Fruit fly (Drosophila melanogaster) whole organism, embryonic: ENCODE results near the gene CG33939.
A peak's percentile ranks its signal among the peaks of the same experiment; 100 is the strongest.

Experiments
- Asciz ChIP-seq: fragments of 200-800 bp; sonication (Bioruptor generic); optimal IDR thresholded peaks from 2 replicates; lab custom pipeline; 2017; ENCODE audit warnings: missing biosample characterization, mild to moderate bottlenecking, missing genetic modification characterization, missing genetic modification reagents
- CG15011 ChIP-seq: fragments of 200-800 bp; sonication (Bioruptor generic); optimal IDR thresholded peaks from 3 replicates; lab custom pipeline; 2018; ENCODE audit warnings: missing biosample characterization, mild to moderate bottlenecking, missing genetic modification characterization
- CG16813 ChIP-seq: fragments of 200-800 bp; sonication (Bioruptor generic); IDR thresholded peaks from 3 replicates; pipeline ENCODE4 v1.3.6; 2022; ENCODE audit warnings: missing biosample characterization, missing genetic modification characterization; ENCODE audit not compliant: partially characterized antibody
- CG17385 ChIP-seq: fragments of 200-800 bp; sonication (Bioruptor generic); optimal IDR thresholded peaks from 3 replicates; lab custom pipeline; 2018; ENCODE audit warnings: missing biosample characterization, mild to moderate bottlenecking, missing genetic modification characterization
- CG18262 ChIP-seq: fragments of 200-800 bp; optimal IDR thresholded peaks from 3 replicates; lab custom pipeline; 2019; ENCODE audit warnings: missing biosample characterization, mild to moderate bottlenecking, missing genetic modification characterization, moderate library complexity
- CG2889 ChIP-seq: fragments of 200-800 bp; sonication (Bioruptor generic); IDR thresholded peaks from 3 replicates; pipeline ENCODE4 v1.3.6; 2022; ENCODE audit warnings: missing biosample characterization, missing genetic modification characterization
- CG5180 ChIP-seq: fragments of 200-800 bp; sonication (Bioruptor generic); optimal IDR thresholded peaks from 3 replicates; lab custom pipeline; 2017; ENCODE audit warnings: missing biosample characterization, missing genetic modification characterization, mild to moderate bottlenecking, moderate library complexity, missing genetic modification reagents
- CG6254 ChIP-seq: fragments of 200-800 bp; sonication (Bioruptor generic); optimal IDR thresholded peaks from 3 replicates; lab custom pipeline; 2017; ENCODE audit warnings: mild to moderate bottlenecking, missing biosample characterization, missing genetic modification reagents, missing genetic modification characterization
- CG6689 ChIP-seq: fragments of 200-800 bp; sonication (Bioruptor generic); IDR thresholded peaks from 2 replicates; pipeline ENCODE4 v1.3.6; 2022; ENCODE audit warnings: missing biosample characterization, missing genetic modification characterization
- CG8290 ChIP-seq, 3 experiments: fragments of 200-800 bp; sonication (Bioruptor generic); optimal IDR thresholded peaks; 2 replicates each; lab custom pipeline; 2016 to 2019; ENCODE audit warnings: missing biosample characterization in 3 of 3, missing genetic modification characterization in 3 of 3, mild to moderate bottlenecking in 2 of 3, moderate library complexity in 1 of 3
- CG9609 ChIP-seq: fragments of 200-800 bp; sonication (Bioruptor generic); optimal IDR thresholded peaks from 3 replicates; lab custom pipeline; 2016; ENCODE audit warnings: missing biosample characterization, missing genetic modification characterization
- CG9817 ChIP-seq: fragments of 200-800 bp; sonication (Bioruptor generic); optimal IDR thresholded peaks from 2 replicates; lab custom pipeline; 2018; ENCODE audit warnings: missing biosample characterization, mild to moderate bottlenecking, missing genetic modification characterization, moderate library complexity
- CG9932 ChIP-seq: fragments of 200-800 bp; sonication (Bioruptor generic); IDR thresholded peaks from 2 replicates; pipeline ENCODE4 v1.3.6; 2022; ENCODE audit warnings: missing biosample characterization, missing genetic modification characterization
- Camta ChIP-seq: fragments of 200-800 bp; sonication (Bioruptor generic); optimal IDR thresholded peaks from 2 replicates; lab custom pipeline; 2016; ENCODE audit warnings: missing biosample characterization, missing genetic modification characterization
- D19A ChIP-seq: fragments of 200-800 bp; optimal IDR thresholded peaks from 3 replicates; lab custom pipeline; 2019; ENCODE audit warnings: missing biosample characterization, mild to moderate bottlenecking, missing genetic modification characterization, moderate library complexity
- Dip3 ChIP-seq: fragments of 200-800 bp; sonication (Bioruptor generic); optimal IDR thresholded peaks from 3 replicates; lab custom pipeline; 2016; ENCODE audit warnings: missing biosample characterization, missing genetic modification characterization
- Doc3 ChIP-seq: fragments of 200-800 bp; sonication (Bioruptor generic); IDR thresholded peaks from 3 replicates; pipeline ENCODE4 v1.3.6; 2022; ENCODE audit warnings: missing biosample characterization, missing genetic modification characterization; ENCODE audit not compliant: partially characterized antibody
- Fer2 ChIP-seq: fragments of 200-800 bp; sonication (Bioruptor generic); optimal IDR thresholded peaks from 2 replicates; lab custom pipeline; 2018; ENCODE audit warnings: missing biosample characterization, mild to moderate bottlenecking, missing genetic modification characterization, moderate library complexity
- Gug ChIP-seq: fragments of 200-800 bp; sonication (Bioruptor generic); IDR thresholded peaks from 4 replicates; pipeline ENCODE4 v1.3.6; 2022; ENCODE audit warnings: missing biosample characterization, missing genetic modification characterization
- H2.0 ChIP-seq: fragments of 200-800 bp; sonication (Bioruptor generic); IDR thresholded peaks from 2 replicates; pipeline ENCODE4 v1.3.6; 2022; ENCODE audit warnings: missing biosample characterization, missing genetic modification characterization
- Hand ChIP-seq: fragments of 200-800 bp; sonication (Bioruptor generic); optimal IDR thresholded peaks from 2 replicates; lab custom pipeline; 2017; ENCODE audit warnings: mild to moderate bottlenecking, missing biosample characterization, missing genetic modification reagents, missing genetic modification characterization
- Hr3 ChIP-seq: fragments of 200-800 bp; sonication (Bioruptor generic); optimal IDR thresholded peaks from 3 replicates; lab custom pipeline; 2016; ENCODE audit warnings: missing biosample characterization, missing genetic modification characterization
- Lhr ChIP-seq: fragments of 200-800 bp; sonication (Bioruptor generic); optimal IDR thresholded peaks from 3 replicates; lab custom pipeline; 2017; ENCODE audit warnings: mild to moderate bottlenecking, missing biosample characterization, missing genetic modification reagents, missing genetic modification characterization
- Nf-YB ChIP-seq: fragments of 200-800 bp; sonication (Bioruptor generic); optimal IDR thresholded peaks from 3 replicates; lab custom pipeline; 2019; ENCODE audit warnings: missing biosample characterization, mild to moderate bottlenecking, missing genetic modification characterization, moderate library complexity
- Nf-YC ChIP-seq: fragments of 200-800 bp; optimal IDR thresholded peaks from 3 replicates; lab custom pipeline; 2019; ENCODE audit warnings: missing biosample characterization, mild to moderate bottlenecking, missing genetic modification characterization, moderate library complexity
- Opbp ChIP-seq: fragments of 200-800 bp; sonication (Bioruptor generic); IDR thresholded peaks from 3 replicates; pipeline ENCODE4 v1.3.6; 2022; ENCODE audit warnings: missing biosample characterization, missing genetic modification characterization; ENCODE audit not compliant: partially characterized antibody
- Sox100B ChIP-seq: fragments of 200-800 bp; sonication (Bioruptor generic); optimal IDR thresholded peaks from 3 replicates; lab custom pipeline; 2018; ENCODE audit warnings: missing biosample characterization, mild to moderate bottlenecking, missing genetic modification characterization
- Sox102F ChIP-seq: fragments of 200-800 bp; sonication (Bioruptor generic); optimal IDR thresholded peaks from 2 replicates; lab custom pipeline; 2018; ENCODE audit warnings: missing biosample characterization, mild to moderate bottlenecking, missing genetic modification characterization, moderate library complexity
- Xrp1 ChIP-seq: fragments of 200-800 bp; sonication (Bioruptor generic); IDR thresholded peaks from 2 replicates; pipeline ENCODE4 v1.3.6; 2022; ENCODE audit warnings: missing biosample characterization, missing genetic modification characterization
- bsh ChIP-seq, 2 experiments: fragments of 200-800 bp; sonication (Bioruptor generic); optimal IDR thresholded peaks; 2 replicates each; lab custom pipeline; 2017 to 2018; ENCODE audit warnings: mild to moderate bottlenecking in 2 of 2, missing biosample characterization in 2 of 2, missing genetic modification characterization in 2 of 2, moderate library complexity in 1 of 2
- ci ChIP-seq: fragments of 200-800 bp; sonication (Bioruptor generic); IDR thresholded peaks from 3 replicates; pipeline ENCODE4 v1.3.6; 2022; ENCODE audit warnings: missing biosample characterization, missing genetic modification characterization
- gcm2 ChIP-seq: fragments of 200-800 bp; sonication (Bioruptor generic); optimal IDR thresholded peaks from 2 replicates; lab custom pipeline; 2016; ENCODE audit warnings: missing biosample characterization, missing genetic modification characterization
- jing ChIP-seq: fragments of 200-800 bp; sonication (Bioruptor generic); optimal IDR thresholded peaks from 2 replicates; lab custom pipeline; 2018; ENCODE audit warnings: missing biosample characterization, mild to moderate bottlenecking, missing genetic modification characterization
- klu ChIP-seq: fragments of 200-800 bp; sonication (Bioruptor generic); IDR thresholded peaks from 2 replicates; pipeline ENCODE4 v1.3.6; 2022; ENCODE audit warnings: missing biosample characterization, missing genetic modification characterization
- nerfin-1 ChIP-seq: fragments of 200-800 bp; sonication (Bioruptor generic); optimal IDR thresholded peaks from 3 replicates; lab custom pipeline; 2019; ENCODE audit warnings: missing biosample characterization, mild to moderate bottlenecking, missing genetic modification characterization, moderate library complexity
- pzg ChIP-seq: fragments of 200-800 bp; sonication (Bioruptor generic); optimal IDR thresholded peaks from 3 replicates; lab custom pipeline; 2018; ENCODE audit warnings: missing biosample characterization, mild to moderate bottlenecking, missing genetic modification characterization, moderate library complexity
- row ChIP-seq: fragments of 200-800 bp; sonication (Bioruptor generic); IDR thresholded peaks from 3 replicates; pipeline ENCODE4 v1.3.6; 2022; ENCODE audit warnings: missing biosample characterization, missing genetic modification characterization
- run ChIP-seq: fragments of 200-800 bp; sonication (Bioruptor generic); optimal IDR thresholded peaks from 3 replicates; lab custom pipeline; 2018; ENCODE audit warnings: missing biosample characterization, mild to moderate bottlenecking, missing genetic modification characterization
- salm ChIP-seq: fragments of 200-800 bp; sonication (Bioruptor generic); optimal IDR thresholded peaks from 2 replicates; lab custom pipeline; 2018; ENCODE audit warnings: missing biosample characterization, mild to moderate bottlenecking, missing genetic modification characterization
- sens-2 ChIP-seq: fragments of 200-800 bp; sonication (Bioruptor generic); IDR thresholded peaks from 2 replicates; pipeline ENCODE4 v1.3.6; 2022; ENCODE audit warnings: missing biosample characterization, missing genetic modification characterization
- ssp ChIP-seq: fragments of 200-800 bp; sonication (Bioruptor generic); IDR thresholded peaks from 2 replicates; pipeline ENCODE4 v1.3.6; 2022; ENCODE audit warnings: missing biosample characterization, missing genetic modification characterization
- stc ChIP-seq: fragments of 200-800 bp; sonication (Bioruptor generic); IDR thresholded peaks from 2 replicates; pipeline ENCODE4 v1.3.6; 2022; ENCODE audit warnings: missing biosample characterization, missing genetic modification characterization
- stwl ChIP-seq: fragments of 200-800 bp; sonication (Bioruptor generic); optimal IDR thresholded peaks from 3 replicates; lab custom pipeline; 2018; ENCODE audit warnings: missing biosample characterization, mild to moderate bottlenecking, missing genetic modification characterization, moderate library complexity
- sug ChIP-seq: fragments of 200-800 bp; optimal IDR thresholded peaks from 2 replicates; lab custom pipeline; 2019; ENCODE audit warnings: missing biosample characterization, mild to moderate bottlenecking, missing genetic modification characterization, moderate library complexity
- tna ChIP-seq: fragments of 200-800 bp; sonication (Bioruptor generic); IDR thresholded peaks from 2 replicates; pipeline ENCODE4 v1.3.6; 2022; ENCODE audit warnings: missing biosample characterization, missing genetic modification characterization; ENCODE audit not compliant: partially characterized antibody
- twi ChIP-seq: fragments of 200-800 bp; optimal IDR thresholded peaks from 2 replicates; lab custom pipeline; 2019; ENCODE audit warnings: missing biosample characterization, mild to moderate bottlenecking, missing genetic modification characterization, moderate library complexity
- usp ChIP-seq: fragments of >200 bp; optimal IDR thresholded peaks from 2 replicates; lab custom pipeline; 2017; ENCODE audit warnings: missing biosample characterization, missing genetic modification characterization
- wek ChIP-seq: fragments of 200-800 bp; sonication (Bioruptor generic); optimal IDR thresholded peaks from 3 replicates; lab custom pipeline; 2018; ENCODE audit warnings: missing biosample characterization, mild to moderate bottlenecking, missing genetic modification characterization, moderate library complexity
- yki ChIP-seq: fragments of >200 bp; optimal IDR thresholded peaks from 3 replicates; lab custom pipeline; 2018

CG33939 gene

DNA sequence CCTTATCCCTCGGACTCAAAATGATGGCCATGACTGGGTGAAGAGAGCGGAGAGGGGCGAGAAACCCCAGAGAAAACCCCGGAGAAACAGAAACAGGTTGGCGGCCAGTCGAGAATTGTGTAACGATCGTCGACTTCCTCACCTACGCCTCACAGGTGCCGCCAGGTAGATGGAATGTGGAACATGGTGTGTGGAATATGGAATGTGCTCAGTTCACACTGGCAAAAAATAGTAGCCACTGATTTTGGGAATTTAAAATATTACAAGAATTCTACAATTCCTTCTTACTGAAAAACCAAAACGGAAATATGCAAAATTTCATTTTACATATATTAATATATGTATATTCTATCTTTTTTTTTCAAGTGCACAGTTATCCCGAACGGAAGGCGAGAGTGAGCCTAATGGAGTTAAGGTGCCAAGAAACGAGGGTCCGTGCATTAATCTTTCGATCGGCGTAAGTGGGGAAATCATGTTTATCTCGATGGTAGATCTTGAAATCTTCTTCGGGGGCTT is 18.7 kb downstream of the CG33939 start (continued):
- TF ChIP-seq ssp: peak; percentile 66
- TF ChIP-seq Xrp1 (GFP tag; lab: Robert Waterston, UW): peak; percentile 95
- peak; percentile 4 for TF ChIP-seq Hand (GFP tag; lab: Kevin White, UChicago)
- peak; percentile 63 for TF ChIP-seq CG5180 (GFP tag; lab: Kevin White, UChicago)
- TF ChIP-seq CG6254 (GFP tag; lab: Kevin White, UChicago): peak; percentile 76
- TF ChIP-seq CG15011 (GFP tag; lab: Kevin White, UChicago): peak; percentile 63
- peak; percentile 55 for TF ChIP-seq salm (tag; lab: Kevin White, UChicago)
- TF ChIP-seq stwl: peak; percentile 63
- TF ChIP-seq CG18262 (tag; lab: Kevin White, UChicago): peak; percentile 93
- peak; percentile 83 for TF ChIP-seq ci
- TF ChIP-seq CG16813 (GFP tag; lab: Robert Waterston, UW): no peak
- TF ChIP-seq CG6689 (GFP tag; lab: Robert Waterston, UW): peak; percentile 86
- TF ChIP-seq Gug: peak; percentile 63; the same call in 3 of the 4 replicates
- peak; percentile 85 for TF ChIP-seq D19A (tag; lab: Kevin White, UChicago)
- no peak for TF ChIP-seq Dip3
- peak; percentile 75 for TF ChIP-seq Sox100B (GFP tag; lab: Kevin White, UChicago)
- peak; percentile 72 for TF ChIP-seq CG8290 (GFP tag; optimal IDR thresholded peaks at IDR 0.05; lab: Kevin White, UChicago)
- TF ChIP-seq CG8290 (tag; optimal IDR thresholded peaks at IDR 0.05; lab: Kevin White, UChicago): peak; percentile 0 to 74
- peak; percentile 48 for TF ChIP-seq Fer2 (tag; lab: Kevin White, UChicago)
- peak; percentile 56 for TF ChIP-seq Sox102F (GFP tag; lab: Kevin White, UChicago)
- peak; percentile 72; the same call in 1 of the 3 replicates for TF ChIP-seq CG2889 (GFP tag; lab: Robert Waterston, UW)
- TF ChIP-seq twi (tag; lab: Kevin White, UChicago): peak; percentile 74
- TF ChIP-seq CG17385 (GFP tag; lab: Kevin White, UChicago): peak; percentile 72
- TF ChIP-seq bsh (GFP tag; optimal IDR thresholded peaks at IDR 0.05; lab: Kevin White, UChicago): peak; percentile 57 to 89
- TF ChIP-seq gcm2 (GFP tag; lab: Kevin White, UChicago): no peak
- TF ChIP-seq Nf-YC (tag; lab: Kevin White, UChicago): peak; percentile 33
- peak; percentile 74 for TF ChIP-seq Nf-YB (GFP tag; lab: Kevin White, UChicago)
- no peak for TF ChIP-seq Opbp (GFP tag; lab: Robert Waterston, UW)
- TF ChIP-seq Asciz: peak; percentile 54
- peak; percentile 63 for TF ChIP-seq H2.0 (GFP tag; lab: Robert Waterston, UW)
- TF ChIP-seq sens-2 (GFP tag; lab: Robert Waterston, UW): peak; percentile 67
- TF ChIP-seq tna (GFP tag; lab: Robert Waterston, UW): no peak
- TF ChIP-seq Camta (GFP tag; lab: Kevin White, UChicago): no peak
- peak; percentile 82 for TF ChIP-seq row (GFP tag; lab: Robert Waterston, UW)
- TF ChIP-seq CG9932 (GFP tag; lab: Robert Waterston, UW): peak; percentile 78
- peak; percentile 79 for TF ChIP-seq nerfin-1 (tag; lab: Kevin White, UChicago)
- no peak for TF ChIP-seq usp (GFP tag; lab: Kevin White, UChicago)
- TF ChIP-seq wek (GFP tag; lab: Kevin White, UChicago): no peak
- TF ChIP-seq jing (GFP tag; lab: Kevin White, UChicago): peak; percentile 50
- TF ChIP-seq sug (tag; lab: Kevin White, UChicago): peak; percentile 35
- TF ChIP-seq stc (GFP tag; lab: Robert Waterston, UW): peak; percentile 58; the same call in 1 of the 2 replicates
- peak; percentile 63 for TF ChIP-seq CG9817
- TF ChIP-seq yki (lab: Kevin White, UChicago): no peak
- peak; percentile 0 for TF ChIP-seq run (tag; lab: Kevin White, UChicago)
- peak; percentile 43 for TF ChIP-seq CG9609 (GFP tag; lab: Kevin White, UChicago)
- TF ChIP-seq Lhr: peak; percentile 64
- no peak for TF ChIP-seq pzg (GFP tag; lab: Kevin White, UChicago)
- TF ChIP-seq klu (GFP tag; lab: Robert Waterston, UW): peak; percentile 73
- TF ChIP-seq Hr3 (GFP tag; lab: Kevin White, UChicago): peak; percentile 79
- TF ChIP-seq Doc3 (GFP tag; lab: Robert Waterston, UW): no peak
